Worm (Caenorhabditis elegans): ENCODE data around the gene ztf-17.

Gene ztf-17

DNA sequence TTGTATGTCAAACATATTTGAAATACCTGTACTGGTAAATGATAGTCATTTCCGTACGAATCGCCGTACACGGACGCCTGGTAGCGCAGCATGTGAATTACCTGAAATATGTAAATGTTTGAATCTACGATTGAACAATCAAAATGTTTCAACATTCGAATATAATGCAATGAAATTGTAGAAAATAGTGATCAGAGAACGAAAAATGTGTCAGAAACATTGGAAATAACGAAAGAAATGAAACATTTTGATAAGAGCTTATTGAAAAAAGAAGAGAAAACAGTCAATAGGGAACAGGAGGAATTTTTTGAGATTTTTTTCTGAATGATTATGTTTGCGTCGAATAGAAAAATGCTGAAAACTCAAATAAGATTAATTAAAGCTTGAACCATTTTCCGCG is at the start of gene ztf-17:
TSS of gene ztf-17 (minus strand) at position 101 of the 400 bp plus-strand sequence.
- TF ChIP-seq elt-2 (tag; optimal IDR thresholded peaks at IDR 0.05) (peak; percentile 1), nhr-67 (tag; optimal IDR thresholded peaks at IDR 0.05) (no peak)

DNA sequence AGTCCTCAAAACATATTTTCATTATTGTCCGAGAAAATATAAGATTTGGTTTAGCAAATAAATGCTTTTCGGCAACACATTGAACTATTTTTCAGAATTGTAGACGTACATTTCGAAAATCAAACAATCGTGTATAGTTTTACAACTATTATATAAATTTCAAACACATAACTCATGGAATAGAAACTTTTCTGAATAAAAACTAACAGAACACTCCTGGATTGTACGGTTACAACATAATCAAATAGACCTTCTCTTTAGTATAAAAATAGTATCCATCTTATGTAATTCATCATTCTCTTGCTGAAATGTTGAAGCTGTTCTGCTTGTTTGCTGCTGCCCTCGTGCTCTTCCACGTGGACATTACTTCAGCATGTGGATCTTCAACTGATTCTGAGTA is 41.1 kb upstream of the ztf-17 start, which contains the start of gene ZK675.4:
TSS of gene ZK675.4 (plus strand) at position 301 of the 400 bp plus-strand sequence.
- TF ChIP-seq egl-5 (tag; optimal IDR thresholded peaks at IDR 0.05) (no peak), egl-27 (tag; optimal IDR thresholded peaks at IDR 0.05) (no peak), jun-1 (tag; optimal IDR thresholded peaks at IDR 0.05) (no peak), zag-1 (tag; optimal IDR thresholded peaks at IDR 0.05) (no peak), elt-3 (tag; optimal IDR thresholded peaks at IDR 0.05) (no peak), lin-39 (tag; optimal IDR thresholded peaks at IDR 0.05) (no peak), pqm-1 (tag; optimal IDR thresholded peaks at IDR 0.05) (no peak), ZK546.5 (tag; optimal IDR thresholded peaks at IDR 0.05) (no peak)

DNA sequence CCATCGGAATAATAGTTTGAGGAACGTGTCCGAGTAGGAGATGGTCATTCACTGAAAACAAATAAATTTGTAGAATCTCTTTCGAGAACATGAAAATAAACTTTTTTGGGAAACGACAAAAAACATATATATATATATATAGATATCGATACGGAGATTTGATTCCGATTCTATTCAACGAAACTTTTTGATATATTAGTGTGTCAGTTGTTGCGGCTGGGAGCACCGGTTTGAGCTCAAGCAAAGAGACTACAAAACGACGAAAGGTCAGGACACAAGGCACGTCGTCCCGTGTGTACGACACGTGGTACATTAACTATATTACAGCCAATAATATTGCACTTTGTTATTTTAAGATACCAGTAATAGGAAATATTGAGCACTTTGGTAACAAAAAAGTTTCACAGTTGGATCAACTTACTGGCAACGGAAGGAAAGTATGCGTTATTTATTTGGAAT is 37.6 kb upstream of the ztf-17 start, which contains the start of gene best-23:
TSS of gene best-23 (minus strand) at position 51 of the 459 bp plus-strand sequence.
- no peak for TF ChIP-seq fos-1 (tag; optimal IDR thresholded peaks at IDR 0.05)
- no peak for TF ChIP-seq nhr-25 (tag; optimal IDR thresholded peaks at IDR 0.05)
- TF ChIP-seq nfya-1 (tag; optimal IDR thresholded peaks at IDR 0.05; ENCODE audit: insufficient read depth): peak; percentile 9

DNA sequence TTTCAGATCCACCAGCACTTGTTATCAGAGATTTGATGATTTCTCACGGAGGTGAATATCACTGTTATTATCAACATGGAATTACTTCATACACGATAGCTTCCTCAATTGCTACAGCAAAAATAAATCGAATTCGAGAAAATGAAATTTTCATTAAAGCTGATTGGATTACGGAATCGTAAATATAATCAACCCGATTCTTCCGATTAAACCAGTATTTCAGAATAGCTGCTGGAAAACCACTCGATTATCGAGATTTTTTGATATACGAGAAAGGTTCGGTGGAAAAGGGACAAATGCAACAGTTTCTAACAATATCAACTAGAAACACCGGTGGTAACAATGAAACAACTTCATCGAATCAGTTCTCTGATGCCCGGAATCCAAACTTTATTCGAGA is 32.0 kb upstream of the ztf-17 start:
- TF ChIP-seq nfya-1 (tag; optimal IDR thresholded peaks at IDR 0.05; ENCODE audit: insufficient read depth) (no peak), elt-3 (tag; optimal IDR thresholded peaks at IDR 0.05) (no peak), fos-1 (tag; optimal IDR thresholded peaks at IDR 0.05) (no peak), nhr-23 (tag; optimal IDR thresholded peaks at IDR 0.05) (no peak), ztf-4 (tag; optimal IDR thresholded peaks at IDR 0.05) (no peak), unc-39 (tag; optimal IDR thresholded peaks at IDR 0.05) (no peak), ztf-11 (tag; optimal IDR thresholded peaks at IDR 0.05) (no peak), zag-1 (tag; optimal IDR thresholded peaks at IDR 0.05) (no peak), eor-1 (tag; optimal IDR thresholded peaks at IDR 0.05) (no peak), nhr-25 (tag; optimal IDR thresholded peaks at IDR 0.05) (no peak), elt-1 (tag; optimal IDR thresholded peaks at IDR 0.05) (no peak), egl-27 (tag; optimal IDR thresholded peaks at IDR 0.05) (no peak), nhr-237 (tag; optimal IDR thresholded peaks at IDR 0.05) (no peak), lin-15B (tag; optimal IDR thresholded peaks at IDR 0.05) (no peak), lin-39 (tag; optimal IDR thresholded peaks at IDR 0.05) (no peak)

DNA sequence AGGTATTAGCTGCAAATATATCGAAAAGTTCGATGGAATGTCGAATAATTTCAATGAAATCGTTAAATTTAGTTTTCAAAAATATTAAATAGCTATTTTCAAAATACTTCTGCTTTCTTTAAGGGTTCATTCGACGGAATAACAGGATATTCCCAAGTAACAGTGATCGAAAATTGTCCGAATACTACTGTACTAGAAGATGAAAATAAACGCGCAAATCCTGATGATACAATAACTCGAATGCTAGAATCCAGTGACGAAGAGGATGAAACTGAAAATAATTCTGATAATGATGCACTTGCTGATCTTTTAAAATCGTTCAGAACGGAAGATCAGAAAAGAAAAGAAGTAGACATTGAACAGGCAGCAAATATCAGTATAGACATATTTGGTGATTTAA is 30.8 kb upstream of the ztf-17 start:
- no peak for TF ChIP-seq nhr-76 (tag; optimal IDR thresholded peaks at IDR 0.05)
- no peak for TF ChIP-seq nhr-23 (tag; optimal IDR thresholded peaks at IDR 0.05)
- TF ChIP-seq nfya-1 (tag; optimal IDR thresholded peaks at IDR 0.05; ENCODE audit: insufficient read depth): no peak
- TF ChIP-seq eor-1 (tag; optimal IDR thresholded peaks at IDR 0.05): no peak
- TF ChIP-seq R02D3.7 (tag; optimal IDR thresholded peaks at IDR 0.05): no peak
- TF ChIP-seq mdl-1 (tag; optimal IDR thresholded peaks at IDR 0.05): no peak
- no peak for TF ChIP-seq ama-1 (optimal IDR thresholded peaks at IDR 0.05)
- TF ChIP-seq ztf-4 (tag; optimal IDR thresholded peaks at IDR 0.05): no peak
- TF ChIP-seq ztf-11 (tag; optimal IDR thresholded peaks at IDR 0.05): no peak
- no peak for TF ChIP-seq nhr-237 (tag; optimal IDR thresholded peaks at IDR 0.05)
- TF ChIP-seq tbx-2 (tag; optimal IDR thresholded peaks at IDR 0.05): no peak
- TF ChIP-seq nhr-43 (tag; optimal IDR thresholded peaks at IDR 0.05; ENCODE audit: poor library complexity, severe bottlenecking): no peak
- no peak for TF ChIP-seq ZK546.5 (tag; optimal IDR thresholded peaks at IDR 0.05)
- no peak for TF ChIP-seq fkh-10 (GFP tag; optimal IDR thresholded peaks at IDR 0.05)
- TF ChIP-seq ceh-82 (tag; optimal IDR thresholded peaks at IDR 0.05): no peak
- TF ChIP-seq pqm-1 (tag; optimal IDR thresholded peaks at IDR 0.05): no peak
- no peak for TF ChIP-seq nhr-77 (tag; optimal IDR thresholded peaks at IDR 0.05)
- no peak for TF ChIP-seq sea-2 (GFP tag; optimal IDR thresholded peaks at IDR 0.05)
- TF ChIP-seq lsy-12 (tag; optimal IDR thresholded peaks at IDR 0.05): no peak

DNA sequence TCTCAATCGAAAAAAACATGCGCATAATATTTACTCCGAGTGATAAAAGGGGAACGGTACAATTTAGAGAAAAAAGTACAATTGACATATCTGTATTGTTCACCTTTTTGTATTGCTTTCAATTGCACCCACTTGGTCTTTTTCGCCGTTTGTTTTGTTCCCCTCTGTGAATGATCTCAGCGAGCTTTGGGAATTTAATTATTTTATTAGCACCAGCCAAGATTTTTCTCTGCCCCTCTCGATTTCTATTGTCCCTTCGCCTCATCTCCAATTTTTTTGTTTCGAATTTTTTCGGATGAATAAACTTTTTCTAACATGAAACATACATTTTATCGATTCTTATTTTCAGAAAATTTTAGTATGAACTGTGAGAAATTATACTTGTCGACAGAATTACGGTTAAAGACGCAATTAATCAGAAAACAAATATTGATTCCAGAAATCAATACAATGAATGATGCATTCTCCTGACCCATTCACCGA is 30.3 kb upstream of the ztf-17 start, which contains the start of gene rev-1:
TSS of gene rev-1 (plus strand) at position 433 of the 483 bp plus-strand sequence.
- TF ChIP-seq egl-27 (tag; optimal IDR thresholded peaks at IDR 0.05): no peak
- TF ChIP-seq nhr-237 (tag; optimal IDR thresholded peaks at IDR 0.05): no peak
- no peak for TF ChIP-seq fkh-2 (tag; optimal IDR thresholded peaks at IDR 0.05)
- no peak for TF ChIP-seq nhr-25 (tag; optimal IDR thresholded peaks at IDR 0.05)
- TF ChIP-seq ztf-11 (tag; optimal IDR thresholded peaks at IDR 0.05): no peak
- TF ChIP-seq ceh-16 (tag; optimal IDR thresholded peaks at IDR 0.05): no peak
- no peak for TF ChIP-seq egl-5 (tag; optimal IDR thresholded peaks at IDR 0.05)
- TF ChIP-seq skn-1 (tag; optimal IDR thresholded peaks at IDR 0.05): no peak
- TF ChIP-seq nfya-1 (tag; optimal IDR thresholded peaks at IDR 0.05; ENCODE audit: insufficient read depth): no peak
- TF ChIP-seq lin-39 (tag; optimal IDR thresholded peaks at IDR 0.05): no peak
- no peak for TF ChIP-seq R02D3.7 (tag; optimal IDR thresholded peaks at IDR 0.05)
- TF ChIP-seq ZK546.5 (tag; optimal IDR thresholded peaks at IDR 0.05): no peak
- no peak for TF ChIP-seq nhr-28 (tag; optimal IDR thresholded peaks at IDR 0.05)
- no peak for TF ChIP-seq ceh-28 (tag; optimal IDR thresholded peaks at IDR 0.05)
- no peak for TF ChIP-seq ceh-9 (tag; optimal IDR thresholded peaks at IDR 0.05)
- TF ChIP-seq nhr-43 (tag; optimal IDR thresholded peaks at IDR 0.05; ENCODE audit: poor library complexity, severe bottlenecking): no peak
- no peak for TF ChIP-seq elt-1 (tag; optimal IDR thresholded peaks at IDR 0.05)
- no peak for TF ChIP-seq eor-1 (tag; optimal IDR thresholded peaks at IDR 0.05)

All from whole organism, L3 larva.